Fruit fly (Drosophila melanogaster) whole organism, embryonic: ENCODE results near the gene Bet1.

Source experiments
- Adf1 ChIP-seq: fragments of 200-800 bp; sonication (Bioruptor generic); IDR thresholded peaks from 2 replicates; pipeline ENCODE4 v1.3.6; 2022; ENCODE audit warnings: missing biosample characterization, missing genetic modification characterization
- Atf6 ChIP-seq: fragments of 200-800 bp; sonication (Bioruptor generic); IDR thresholded peaks from 2 replicates; pipeline ENCODE4 v1.3.6; 2022; ENCODE audit warnings: missing biosample characterization, missing genetic modification characterization
- B-H1 ChIP-seq: fragments of 200-800 bp; sonication (Bioruptor generic); IDR thresholded peaks from 3 replicates; pipeline ENCODE4 v1.3.6; 2022; ENCODE audit warnings: missing biosample characterization, missing genetic modification characterization
- CG10209 ChIP-seq: fragments of 200-800 bp; sonication (Bioruptor generic); optimal IDR thresholded peaks from 3 replicates; lab custom pipeline; 2017; ENCODE audit warnings: missing biosample characterization, mild to moderate bottlenecking, missing genetic modification characterization, missing genetic modification reagents
- CG10431 ChIP-seq: fragments of 200-800 bp; sonication (Bioruptor generic); optimal IDR thresholded peaks from 3 replicates; lab custom pipeline; 2018; ENCODE audit warnings: missing biosample characterization, mild to moderate bottlenecking, missing genetic modification characterization
- CG10959 ChIP-seq: fragments of 200-800 bp; sonication (Bioruptor generic); IDR thresholded peaks from 2 replicates; pipeline ENCODE4 v1.3.6; 2022; ENCODE audit warnings: missing biosample characterization, missing genetic modification characterization
- CG12942 ChIP-seq: fragments of 200-800 bp; sonication (Bioruptor generic); optimal IDR thresholded peaks from 3 replicates; lab custom pipeline; 2016; ENCODE audit warnings: missing biosample characterization, missing genetic modification characterization
- CG13775 ChIP-seq: fragments of 200-800 bp; sonication (Bioruptor generic); optimal IDR thresholded peaks from 3 replicates; lab custom pipeline; 2017; ENCODE audit warnings: missing biosample characterization, mild to moderate bottlenecking, missing genetic modification characterization
- CG14965 ChIP-seq: fragments of 200-800 bp; sonication (Bioruptor generic); optimal IDR thresholded peaks from 2 replicates; lab custom pipeline; 2016; ENCODE audit warnings: missing biosample characterization, missing genetic modification characterization, borderline replicate concordance
- CG15073 ChIP-seq: fragments of 200-800 bp; sonication (Bioruptor generic); optimal IDR thresholded peaks from 2 replicates; lab custom pipeline; 2016; ENCODE audit warnings: missing biosample characterization, missing genetic modification characterization
- CG17328 ChIP-seq: fragments of 200-800 bp; sonication (Bioruptor generic); IDR thresholded peaks from 2 replicates; pipeline ENCODE4 v1.3.6; 2022; ENCODE audit warnings: missing biosample characterization, missing genetic modification characterization
- CG17612 ChIP-seq: fragments of 200-800 bp; sonication (Bioruptor generic); IDR thresholded peaks from 2 replicates; pipeline ENCODE4 v1.3.6; 2022; ENCODE audit warnings: missing biosample characterization, missing genetic modification characterization
- CG1832 ChIP-seq: fragments of 200-800 bp; sonication (Bioruptor generic); optimal IDR thresholded peaks from 2 replicates; lab custom pipeline; 2017; ENCODE audit warnings: missing biosample characterization, mild to moderate bottlenecking, missing genetic modification characterization, inconsistent platforms
- CG31441 ChIP-seq: fragments of 200-800 bp; sonication (Bioruptor generic); IDR thresholded peaks from 2 replicates; pipeline ENCODE4 v1.3.6; 2022; ENCODE audit warnings: missing biosample characterization, missing genetic modification characterization
- CG3847 ChIP-seq: fragments of 200-800 bp; sonication (Bioruptor generic); IDR thresholded peaks from 2 replicates; pipeline ENCODE4 v1.3.6; 2022; ENCODE audit warnings: missing biosample characterization, missing genetic modification characterization
- CG6272 ChIP-seq: fragments of 200-800 bp; sonication (Bioruptor generic); IDR thresholded peaks from 2 replicates; pipeline ENCODE4 v1.3.6; 2022; ENCODE audit warnings: missing biosample characterization, missing genetic modification characterization
- CoRest ChIP-seq: fragments of 200-800 bp; sonication (Bioruptor generic); optimal IDR thresholded peaks from 3 replicates; lab custom pipeline; 2018; ENCODE audit warnings: missing biosample characterization, mild to moderate bottlenecking, missing genetic modification characterization, moderate library complexity
- D19B ChIP-seq: fragments of 200-800 bp; sonication (Bioruptor generic); optimal IDR thresholded peaks from 2 replicates; lab custom pipeline; 2017; ENCODE audit warnings: missing biosample characterization, mild to moderate bottlenecking, missing genetic modification characterization
- Ets97D ChIP-seq: fragments of 200-800 bp; sonication (Bioruptor generic); optimal IDR thresholded peaks from 3 replicates; lab custom pipeline; 2016; ENCODE audit warnings: missing biosample characterization, missing genetic modification characterization
- Fer1 ChIP-seq: fragments of 200-800 bp; sonication (Bioruptor generic); optimal IDR thresholded peaks from 2 replicates; lab custom pipeline; 2017; ENCODE audit warnings: missing biosample characterization, mild to moderate bottlenecking, missing genetic modification characterization
- Gsc ChIP-seq: fragments of 200-800 bp; sonication (Bioruptor generic); IDR thresholded peaks from 2 replicates; pipeline ENCODE4 v1.3.6; 2022; ENCODE audit warnings: missing biosample characterization, missing genetic modification characterization
- Gug ChIP-seq: fragments of 200-800 bp; sonication (Bioruptor generic); IDR thresholded peaks from 4 replicates; pipeline ENCODE4 v1.3.6; 2022; ENCODE audit warnings: missing biosample characterization, missing genetic modification characterization
- HmgZ ChIP-seq: fragments of 200-800 bp; sonication (Bioruptor generic); optimal IDR thresholded peaks from 2 replicates; lab custom pipeline; 2018; ENCODE audit warnings: missing biosample characterization, mild to moderate bottlenecking, missing genetic modification characterization
- Hr3 ChIP-seq: fragments of 200-800 bp; sonication (Bioruptor generic); optimal IDR thresholded peaks from 3 replicates; lab custom pipeline; 2016; ENCODE audit warnings: missing biosample characterization, missing genetic modification characterization
- Lim3 ChIP-seq: fragments of 200-800 bp; sonication (Bioruptor generic); IDR thresholded peaks from 2 replicates; pipeline ENCODE4 v1.3.6; 2022; ENCODE audit warnings: missing biosample characterization, missing genetic modification characterization
- Neu2 ChIP-seq: fragments of 200-800 bp; sonication (Bioruptor generic); optimal IDR thresholded peaks from 3 replicates; lab custom pipeline; 2016; ENCODE audit warnings: missing biosample characterization, missing genetic modification characterization, borderline replicate concordance
- Oli ChIP-seq: fragments of 200-800 bp; sonication (Bioruptor generic); optimal IDR thresholded peaks from 2 replicates; lab custom pipeline; 2018; ENCODE audit warnings: missing biosample characterization, mild to moderate bottlenecking, missing genetic modification characterization, moderate library complexity
- Optix ChIP-seq: fragments of 200-800 bp; sonication (Bioruptor generic); IDR thresholded peaks from 3 replicates; pipeline ENCODE4 v1.3.6; 2022; ENCODE audit warnings: missing biosample characterization, missing genetic modification characterization
- Six4 ChIP-seq: fragments of 200-800 bp; sonication (Bioruptor generic); optimal IDR thresholded peaks from 2 replicates; lab custom pipeline; 2016; ENCODE audit warnings: missing biosample characterization, missing genetic modification characterization
- Taf1 ChIP-seq: fragments of 200-800 bp; sonication (Bioruptor generic); IDR thresholded peaks from 2 replicates; pipeline ENCODE4 v1.3.6; 2022; ENCODE audit warnings: missing biosample characterization, missing genetic modification characterization
- bbx ChIP-seq: fragments of 200-800 bp; sonication (Bioruptor generic); IDR thresholded peaks from 2 replicates; pipeline ENCODE4 v1.3.6; 2022; ENCODE audit warnings: missing biosample characterization, missing genetic modification characterization; ENCODE audit not compliant: partially characterized antibody
- cad ChIP-seq: fragments of >200 bp; optimal IDR thresholded peaks from 2 replicates; lab custom pipeline; 2017; ENCODE audit warnings: missing biosample characterization, missing genetic modification characterization
- cato ChIP-seq: fragments of 200-800 bp; sonication (Bioruptor generic); optimal IDR thresholded peaks from 2 replicates; lab custom pipeline; 2016; ENCODE audit warnings: missing biosample characterization, missing genetic modification characterization, borderline replicate concordance
- ems ChIP-seq: fragments of 200-800 bp; sonication (Bioruptor generic); optimal IDR thresholded peaks from 3 replicates; lab custom pipeline; 2016; ENCODE audit warnings: missing biosample characterization, missing genetic modification characterization
- fd64A ChIP-seq: fragments of 200-800 bp; sonication (Bioruptor generic); optimal IDR thresholded peaks from 3 replicates; lab custom pipeline; 2018; ENCODE audit warnings: missing biosample characterization, mild to moderate bottlenecking, missing genetic modification characterization
- fu2 ChIP-seq: fragments of 200-800 bp; sonication (Bioruptor generic); optimal IDR thresholded peaks from 2 replicates; lab custom pipeline; 2016; ENCODE audit warnings: missing biosample characterization, missing genetic modification characterization
- gem ChIP-seq: fragments of 200-800 bp; sonication (Bioruptor generic); optimal IDR thresholded peaks from 2 replicates; lab custom pipeline; 2019; ENCODE audit warnings: missing biosample characterization, mild to moderate bottlenecking, missing genetic modification characterization, moderate library complexity
- her ChIP-seq: fragments of 200-800 bp; sonication (Bioruptor generic); optimal IDR thresholded peaks from 2 replicates; lab custom pipeline; 2016; ENCODE audit warnings: missing biosample characterization, missing genetic modification characterization
- klu ChIP-seq: fragments of 200-800 bp; sonication (Bioruptor generic); IDR thresholded peaks from 2 replicates; pipeline ENCODE4 v1.3.6; 2022; ENCODE audit warnings: missing biosample characterization, missing genetic modification characterization
- kni ChIP-seq: fragments of 200-800 bp; sonication (Bioruptor generic); optimal IDR thresholded peaks from 3 replicates; lab custom pipeline; 2017; ENCODE audit warnings: mild to moderate bottlenecking, missing biosample characterization, missing genetic modification reagents, missing genetic modification characterization
- lilli ChIP-seq: fragments of 200-800 bp; sonication (Bioruptor generic); optimal IDR thresholded peaks from 3 replicates; lab custom pipeline; 2016; ENCODE audit warnings: missing biosample characterization, missing genetic modification characterization
- mam ChIP-seq: fragments of 200-800 bp; sonication (Bioruptor generic); optimal IDR thresholded peaks from 3 replicates; lab custom pipeline; 2016; ENCODE audit warnings: missing biosample characterization, missing genetic modification characterization
- nerfin-2 ChIP-seq: fragments of 200-800 bp; sonication (Bioruptor generic); IDR thresholded peaks from 2 replicates; pipeline ENCODE4 v1.3.6; 2022; ENCODE audit warnings: missing biosample characterization, missing genetic modification characterization; ENCODE audit not compliant: partially characterized antibody
- nmo ChIP-seq: fragments of 200-800 bp; sonication (Bioruptor generic); optimal IDR thresholded peaks from 2 replicates; lab custom pipeline; 2018; ENCODE audit warnings: missing biosample characterization, mild to moderate bottlenecking, missing genetic modification characterization, moderate library complexity
- slbo ChIP-seq: fragments of 200-800 bp; sonication (Bioruptor generic); IDR thresholded peaks from 2 replicates; pipeline ENCODE4 v1.3.6; 2022; ENCODE audit warnings: missing biosample characterization, missing genetic modification characterization
- slou ChIP-seq: fragments of 200-800 bp; sonication (Bioruptor generic); optimal IDR thresholded peaks from 3 replicates; lab custom pipeline; 2016; ENCODE audit warnings: missing biosample characterization, missing genetic modification characterization
- so ChIP-seq: fragments of 200-800 bp; sonication (Bioruptor generic); IDR thresholded peaks from 3 replicates; pipeline ENCODE4 v1.3.6; 2022; ENCODE audit warnings: missing biosample characterization, missing genetic modification characterization
- tll ChIP-seq, 2 experiments: fragments of 200-800 bp in 1 of 2; fragments of >200 bp in 1 of 2; sonication (Bioruptor generic) in 1 of 2; optimal IDR thresholded peaks; 2 replicates each; lab custom pipeline; 2017 to 2019; ENCODE audit warnings: missing biosample characterization in 2 of 2, missing genetic modification characterization in 2 of 2, mild to moderate bottlenecking in 1 of 2, moderate library complexity in 1 of 2
- tup ChIP-seq: fragments of 200-800 bp; sonication (Bioruptor generic); optimal IDR thresholded peaks from 2 replicates; lab custom pipeline; 2016; ENCODE audit warnings: missing biosample characterization, mild to moderate bottlenecking, missing genetic modification characterization, moderate library complexity
- tx ChIP-seq: fragments of 200-800 bp; sonication (Bioruptor generic); optimal IDR thresholded peaks from 2 replicates; lab custom pipeline; 2016; ENCODE audit warnings: missing biosample characterization, missing genetic modification characterization
- unpg ChIP-seq: fragments of 200-800 bp; sonication (Bioruptor generic); optimal IDR thresholded peaks from 3 replicates; lab custom pipeline; 2018; ENCODE audit warnings: missing biosample characterization, mild to moderate bottlenecking, missing genetic modification characterization, moderate library complexity
- wor ChIP-seq: fragments of 200-800 bp; sonication (Bioruptor generic); IDR thresholded peaks from 2 replicates; pipeline ENCODE4 v1.3.6; 2022; ENCODE audit warnings: missing biosample characterization, missing genetic modification characterization

The Bet1 gene

DNA sequence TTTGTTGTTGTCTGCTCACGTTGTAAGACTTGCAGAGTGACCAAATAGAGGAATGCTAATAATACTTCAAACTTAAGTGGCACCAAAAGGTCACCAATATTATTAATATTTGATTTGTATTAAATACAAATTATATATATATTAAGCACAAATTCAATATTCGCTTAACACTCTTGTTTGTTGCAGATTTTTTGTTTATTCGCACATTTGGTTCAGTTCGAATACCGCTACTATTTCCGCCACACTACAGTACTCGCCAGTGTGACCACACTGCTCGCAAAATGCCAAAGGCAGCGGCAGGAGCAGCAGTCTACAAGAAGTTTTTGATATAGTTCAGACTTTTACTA is 2.9 kb downstream of the Bet1 start, which contains the start of gene Max (continued):
- TF ChIP-seq Fer1 (GFP tag; lab: Kevin White, UChicago) (peak; percentile 83), unpg (GFP tag; lab: Kevin White, UChicago) (peak; percentile 83), fu2 (no peak), cad (GFP tag; lab: Kevin White, UChicago) (no peak), tup (GFP tag; lab: Kevin White, UChicago) (no peak), Lim3 (GFP tag; lab: Robert Waterston, UW) (no peak), CG17328 (GFP tag; lab: Robert Waterston, UW) (peak; percentile 76), cato (GFP tag; lab: Kevin White, UChicago) (peak; percentile 8), D19B (GFP tag; lab: Kevin White, UChicago) (peak; percentile 29), CG12942 (GFP tag; lab: Kevin White, UChicago) (peak; percentile 47), Oli (tag; lab: Kevin White, UChicago) (peak; percentile 47), her (no peak), Six4 (peak; percentile 43), CG3847 (GFP tag; lab: Robert Waterston, UW) (peak; percentile 79), so (0 out of 3 replicates have a peak, but pooled peaks have one; percentile 30), HmgZ (tag; lab: Kevin White, UChicago) (peak; percentile 83), CG10209 (GFP tag; lab: Kevin White, UChicago) (peak; percentile 62), nerfin-2 (GFP tag; lab: Robert Waterston, UW) (no peak), nmo (peak; percentile 82), bbx (GFP tag; lab: Robert Waterston, UW) (no peak), CG17612 (GFP tag; lab: Robert Waterston, UW) (no peak), CG10431 (GFP tag; lab: Kevin White, UChicago) (no peak), klu (GFP tag; lab: Robert Waterston, UW) (no peak), slou (GFP tag; lab: Kevin White, UChicago) (peak; percentile 24), Ets97D (GFP tag; lab: Kevin White, UChicago) (no peak), mam (no peak), CG10959 (GFP tag; lab: Robert Waterston, UW) (no peak), tx (GFP tag; lab: Kevin White, UChicago) (no peak), Optix (GFP tag; lab: Robert Waterston, UW) (peak; percentile 49; the same call in 2 of the 3 replicates), wor (0 out of 2 replicates have a peak, but pooled peaks have one; percentile 17), Gsc (no peak), Neu2 (GFP tag; lab: Kevin White, UChicago) (no peak), ems (GFP tag; lab: Kevin White, UChicago) (peak; percentile 30), Adf1 (GFP tag; lab: Robert Waterston, UW) (peak; percentile 44; the same call in 1 of the 2 replicates), CG14965 (GFP tag; lab: Kevin White, UChicago) (no peak), gem (tag; lab: Kevin White, UChicago) (peak; percentile 84), CG1832 (no peak), Hr3 (GFP tag; lab: Kevin White, UChicago) (peak; percentile 51), slbo (GFP tag; lab: Robert Waterston, UW) (peak; percentile 84), Gug (GFP tag; lab: Robert Waterston, UW) (peak; percentile 36; the same call in 1 of the 4 replicates), tll (GFP tag; optimal IDR thresholded peaks at IDR 0.05; lab: Kevin White, UChicago) (peak in 1 of 2 experiments; percentile 36), lilli (GFP tag; lab: Kevin White, UChicago) (peak; percentile 59), B-H1 (GFP tag; lab: Robert Waterston, UW) (peak; percentile 63), CG6272 (GFP tag; lab: Robert Waterston, UW) (no peak), Atf6 (GFP tag; lab: Robert Waterston, UW) (peak; percentile 74), CG31441 (peak; percentile 71), fd64A (no peak), CoRest (tag; lab: Kevin White, UChicago) (peak; percentile 83), CG15073 (GFP tag; lab: Kevin White, UChicago) (no peak), kni (GFP tag; lab: Kevin White, UChicago) (no peak), Taf1 (GFP tag; lab: Robert Waterston, UW) (0 out of 2 replicates have a peak, but pooled peaks have one; percentile 36), CG13775 (GFP tag; lab: Kevin White, UChicago) (peak; percentile 75)
